Worm (Caenorhabditis elegans) whole organism, L4 larva: ENCODE data around the gene ZK1248.19.

ENCODE experiments used
- F10B5.3 ChIP-seq: sonication (generic microtip); optimal IDR thresholded peaks from 2 replicates; lab custom pipeline; 2016; ENCODE audit warnings: mild to moderate bottlenecking, missing genetic modification characterization, missing compliant biosample characterization
- F37D6.2 ChIP-seq: sonication (generic microtip); optimal IDR thresholded peaks from 2 replicates; lab custom pipeline; 2016; ENCODE audit warnings: mild to moderate bottlenecking, missing genetic modification characterization, missing compliant biosample characterization
- F49E8.2 ChIP-seq: sonication (generic microtip); optimal IDR thresholded peaks from 2 replicates; lab custom pipeline; 2016; ENCODE audit warnings: missing compliant biosample characterization, mild to moderate bottlenecking, missing genetic modification characterization, borderline replicate concordance
- T26A8.4 ChIP-seq: fragments of 200-800 bp; sonication (Bioruptor generic); IDR thresholded peaks from 2 replicates; pipeline ENCODE4 v1.3.6; 2022; ENCODE audit warnings: missing genetic modification characterization, missing compliant biosample characterization
- Y105C5A.15 ChIP-seq: fragments of 200-800 bp; sonication (Bioruptor generic); IDR thresholded peaks from 2 replicates; pipeline ENCODE4 v1.3.6; 2022; ENCODE audit warnings: missing genetic modification characterization, missing compliant biosample characterization
- ZK546.5 ChIP-seq, 2 experiments: sonication (generic microtip); optimal IDR thresholded peaks; 2 replicates each; lab custom pipeline; 2017; ENCODE audit warnings: missing biosample characterization in 2 of 2, missing genetic modification characterization in 2 of 2
- ama-1 ChIP-seq: fragments of 150-350 bp; optimal IDR thresholded peaks from 2 replicates; lab custom pipeline; 2014; ENCODE audit warnings: inconsistent platforms, mixed read lengths
- ceh-32 ChIP-seq: sonication (generic microtip); optimal IDR thresholded peaks from 2 replicates; lab custom pipeline; 2016; ENCODE audit warnings: mild to moderate bottlenecking, missing genetic modification characterization, missing compliant biosample characterization; ENCODE audit not compliant: poor library complexity
- ces-1 ChIP-seq: fragments of 150-350 bp; sonication (generic microtip); optimal IDR thresholded peaks from 4 replicates; lab custom pipeline; 2014; ENCODE audit warnings: missing biosample characterization, missing genetic modification reagents, missing genetic modification characterization
- cey-2 ChIP-seq: sonication (generic microtip); optimal IDR thresholded peaks from 3 replicates; lab custom pipeline; 2017; ENCODE audit warnings: missing genetic modification characterization, mild to moderate bottlenecking, missing compliant biosample characterization, antibody characterized with exemption, borderline replicate concordance; ENCODE audit not compliant: insufficient read depth
- daf-19 ChIP-seq: fragments of 200-800 bp; sonication (Bioruptor generic); conservative IDR thresholded peaks from 2 replicates; pipeline ENCODE4 v1.3.6; 2022; ENCODE audit warnings: missing genetic modification characterization, missing compliant biosample characterization
- dmd-8 ChIP-seq: fragments of 200-800 bp; sonication (Bioruptor generic); IDR thresholded peaks from 2 replicates; pipeline ENCODE4 v1.3.6; 2022; ENCODE audit warnings: missing genetic modification characterization, missing compliant biosample characterization
- dpl-1 ChIP-seq: fragments of 150-350 bp; optimal IDR thresholded peaks from 2 replicates; lab custom pipeline; 2014; ENCODE audit warnings: missing biosample characterization, missing genetic modification reagents, missing genetic modification characterization
- dve-1 ChIP-seq: sonication (generic microtip); optimal IDR thresholded peaks from 2 replicates; lab custom pipeline; 2017; ENCODE audit warnings: antibody characterized with exemption, mild to moderate bottlenecking, missing genetic modification characterization, missing compliant biosample characterization; ENCODE audit not compliant: insufficient read depth
- egl-27 ChIP-seq: sonication (generic microtip); optimal IDR thresholded peaks from 3 replicates; lab custom pipeline; 2017; ENCODE audit warnings: missing biosample characterization, missing genetic modification reagents, missing genetic modification characterization
- fkh-10 ChIP-seq: fragments of 150-350 bp; optimal IDR thresholded peaks from 2 replicates; lab custom pipeline; 2014; ENCODE audit warnings: missing biosample characterization, missing genetic modification reagents, missing genetic modification characterization
- hlh-30 ChIP-seq: sonication (generic microtip); optimal IDR thresholded peaks from 2 replicates; lab custom pipeline; 2017; ENCODE audit warnings: antibody characterized with exemption, mild to moderate bottlenecking, missing genetic modification characterization, missing compliant biosample characterization; ENCODE audit not compliant: insufficient read depth
- hmg-1.1 ChIP-seq: fragments of 200-800 bp; sonication (Bioruptor generic); IDR thresholded peaks from 2 replicates; pipeline ENCODE4 v1.3.6; 2022; ENCODE audit warnings: missing genetic modification reagents, missing genetic modification characterization, missing compliant biosample characterization
- jun-1 ChIP-seq: fragments of 150-350 bp; optimal IDR thresholded peaks from 2 replicates; lab custom pipeline; 2014; ENCODE audit warnings: missing biosample characterization, missing genetic modification reagents, missing genetic modification characterization
- lim-7 ChIP-seq: fragments of 200-800 bp; sonication (Bioruptor generic); IDR thresholded peaks from 2 replicates; pipeline ENCODE4 v1.3.6; 2022; ENCODE audit warnings: missing genetic modification characterization, missing compliant biosample characterization
- lin-15B ChIP-seq: fragments of 150-350 bp; sonication (generic microtip); optimal IDR thresholded peaks from 3 replicates; lab custom pipeline; 2014; ENCODE audit warnings: missing biosample characterization, missing genetic modification characterization
- lin-38 ChIP-seq: fragments of 200-800 bp; sonication (Bioruptor generic); IDR thresholded peaks from 2 replicates; pipeline ENCODE4 v1.3.6; 2022; ENCODE audit warnings: missing genetic modification reagents, missing genetic modification characterization, missing compliant biosample characterization
- lin-39 ChIP-seq: fragments of 150-350 bp; optimal IDR thresholded peaks from 2 replicates; lab custom pipeline; 2014; ENCODE audit warnings: missing biosample characterization, missing genetic modification reagents, missing genetic modification characterization
- lsy-2 ChIP-seq, 2 experiments: fragments of 150-350 bp in 1 of 2; sonication (generic microtip) in 1 of 2; optimal IDR thresholded peaks; 2 replicates each; lab custom pipeline; 2014 to 2017; ENCODE audit warnings: missing biosample characterization in 2 of 2, missing genetic modification characterization in 2 of 2
- mdl-1 ChIP-seq, 2 experiments: fragments of 150-350 bp in 1 of 2; sonication (generic microtip) in 1 of 2; optimal IDR thresholded peaks; 2 replicates each; lab custom pipeline; 2014 to 2017; ENCODE audit warnings: missing biosample characterization in 2 of 2, missing genetic modification characterization in 2 of 2
- mdt-29 ChIP-seq: fragments of 200-800 bp; sonication (Bioruptor generic); IDR thresholded peaks from 2 replicates; pipeline ENCODE4 v1.3.6; 2022; ENCODE audit warnings: missing genetic modification reagents, missing genetic modification characterization, missing compliant biosample characterization
- mep-1 ChIP-seq: fragments of 150-350 bp; sonication (generic microtip); optimal IDR thresholded peaks from 3 replicates; lab custom pipeline; 2014; ENCODE audit warnings: missing biosample characterization, missing genetic modification characterization
- mes-2 ChIP-seq: sonication (generic microtip); optimal IDR thresholded peaks from 2 replicates; lab custom pipeline; 2016; ENCODE audit warnings: missing genotype, mild to moderate bottlenecking, missing genetic modification characterization, missing compliant biosample characterization; ENCODE audit not compliant: poor library complexity, severe bottlenecking
- nhr-102 ChIP-seq: sonication (generic microtip); optimal IDR thresholded peaks from 2 replicates; lab custom pipeline; 2016; ENCODE audit warnings: mild to moderate bottlenecking, missing genetic modification characterization, moderate library complexity, missing compliant biosample characterization
- nhr-11 ChIP-seq: fragments of 150-350 bp; optimal IDR thresholded peaks from 2 replicates; lab custom pipeline; 2014; ENCODE audit warnings: missing biosample characterization, missing genetic modification characterization
- nhr-111 ChIP-seq: fragments of 200-800 bp; sonication (Bioruptor generic); optimal IDR thresholded peaks from 2 replicates; lab custom pipeline; 2018; ENCODE audit warnings: mild to moderate bottlenecking, missing genetic modification characterization, missing compliant biosample characterization
- nhr-25 ChIP-seq: sonication (generic microtip); optimal IDR thresholded peaks from 2 replicates; lab custom pipeline; 2017; ENCODE audit warnings: missing genetic modification characterization, mild to moderate bottlenecking, missing compliant biosample characterization, antibody characterized with exemption, moderate library complexity, borderline replicate concordance; ENCODE audit not compliant: insufficient read depth
- nhr-41 ChIP-seq: fragments of 200-800 bp; sonication (Bioruptor generic); IDR thresholded peaks from 2 replicates; pipeline ENCODE4 v1.3.6; 2022; ENCODE audit warnings: missing genetic modification reagents, missing genetic modification characterization, missing compliant biosample characterization
- nhr-6 ChIP-seq: fragments of 150-350 bp; optimal IDR thresholded peaks from 2 replicates; lab custom pipeline; 2014; ENCODE audit warnings: missing biosample characterization, missing genetic modification characterization
- nhr-77 ChIP-seq: fragments of 150-350 bp; optimal IDR thresholded peaks from 2 replicates; lab custom pipeline; 2014; ENCODE audit warnings: missing biosample characterization, missing genetic modification characterization
- php-3 ChIP-seq: fragments of 200-800 bp; sonication (Bioruptor generic); IDR thresholded peaks from 2 replicates; pipeline ENCODE4 v1.3.6; 2022; ENCODE audit warnings: missing genetic modification reagents, missing genetic modification characterization, missing compliant biosample characterization
- pqm-1 ChIP-seq: sonication (generic microtip); optimal IDR thresholded peaks from 2 replicates; lab custom pipeline; 2017; ENCODE audit warnings: missing biosample characterization, missing genetic modification characterization
- rbr-2 ChIP-seq: sonication (generic microtip); optimal IDR thresholded peaks from 2 replicates; lab custom pipeline; 2016; ENCODE audit warnings: missing genotype, missing genetic modification characterization, missing compliant biosample characterization
- set-16 ChIP-seq: fragments of 200-800 bp; sonication (Bioruptor generic); IDR thresholded peaks from 2 replicates; pipeline ENCODE4 v1.3.6; 2022; ENCODE audit warnings: missing genetic modification reagents, missing genetic modification characterization, missing compliant biosample characterization
- skn-1 ChIP-seq: fragments of 150-350 bp; optimal IDR thresholded peaks from 2 replicates; lab custom pipeline; 2014; ENCODE audit warnings: missing biosample characterization, missing genetic modification characterization
- snpc-4 ChIP-seq: fragments of 150-350 bp; optimal IDR thresholded peaks from 2 replicates; lab custom pipeline; 2014; ENCODE audit warnings: missing biosample characterization, missing genetic modification characterization
- spr-1 ChIP-seq: sonication (generic microtip); optimal IDR thresholded peaks from 2 replicates; lab custom pipeline; 2016; ENCODE audit warnings: mild to moderate bottlenecking, missing genetic modification characterization, missing compliant biosample characterization
- unc-130 ChIP-seq: sonication (generic microtip); optimal IDR thresholded peaks from 2 replicates; lab custom pipeline; 2016; ENCODE audit warnings: missing genetic modification reagents, missing genetic modification characterization, missing compliant biosample characterization
- unc-62 ChIP-seq, 3 experiments: fragments of 150-350 bp in 1 of 3; sonication (generic microtip); optimal IDR thresholded peaks in 2 of 3; peaks in 1 of 3; 1 replicate in 1 of 3; 2 replicates in 2 of 3; lab custom pipeline; 2014 to 2017; ENCODE audit warnings: missing biosample characterization in 3 of 3, missing genetic modification characterization in 3 of 3, missing genetic modification reagents in 3 of 3, missing genotype in 1 of 3
- vab-7 ChIP-seq: fragments of 200-800 bp; sonication (Bioruptor generic); IDR thresholded peaks from 2 replicates; pipeline ENCODE4 v1.3.6; 2022; ENCODE audit warnings: missing genetic modification reagents, missing genetic modification characterization, missing compliant biosample characterization
- zag-1 ChIP-seq: fragments of 150-350 bp; optimal IDR thresholded peaks from 2 replicates; lab custom pipeline; 2014; ENCODE audit warnings: missing biosample characterization, missing genetic modification characterization
- zip-11 ChIP-seq: fragments of 200-800 bp; sonication (Bioruptor generic); IDR thresholded peaks from 2 replicates; pipeline ENCODE4 v1.3.6; 2022; ENCODE audit warnings: missing genetic modification characterization, missing compliant biosample characterization
- zip-2 ChIP-seq: fragments of 150-350 bp; optimal IDR thresholded peaks from 2 replicates; lab custom pipeline; 2014; ENCODE audit warnings: missing biosample characterization, missing genetic modification characterization
- ztf-11 ChIP-seq: fragments of 150-350 bp; optimal IDR thresholded peaks from 2 replicates; lab custom pipeline; 2014; ENCODE audit warnings: missing biosample characterization, missing genetic modification characterization
- ztf-7 ChIP-seq: fragments of 150-350 bp; optimal IDR thresholded peaks from 2 replicates; lab custom pipeline; 2014; ENCODE audit warnings: missing biosample characterization, missing genetic modification characterization

ZK1248.19 gene

DNA sequence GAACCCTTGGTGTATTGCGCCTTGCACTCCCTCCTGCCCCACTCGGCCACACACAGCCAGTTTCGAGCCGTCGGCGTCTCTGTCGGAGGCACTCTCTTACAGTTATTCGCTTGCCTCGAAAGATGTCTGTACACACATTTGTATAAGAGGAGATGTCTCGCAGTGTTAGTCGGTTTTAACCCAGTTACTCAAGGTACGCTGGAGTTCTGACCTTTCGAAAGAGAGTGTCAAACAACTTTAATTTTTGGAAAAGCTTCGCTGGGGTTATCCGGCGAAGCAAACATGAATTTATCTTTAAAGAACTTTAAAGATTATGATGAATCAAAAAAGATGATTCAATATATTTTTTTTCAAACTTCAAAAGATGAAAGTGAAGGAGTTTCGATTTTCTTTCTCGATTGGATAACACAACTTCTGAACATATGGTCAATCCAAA, 5.5 kb upstream of the ZK1248.19 start (continued):
- TF ChIP-seq spr-1 (tag; lab: Kevin White, UChicago) (peak; percentile 97), ceh-32 (tag; lab: Kevin White, UChicago) (peak; percentile 91), skn-1 (peak; percentile 55), nhr-6 (peak; percentile 96), ama-1 (peak; percentile 100), nhr-11 (peak; percentile 98), nhr-111 (GFP tag; lab: Kevin White, UChicago) (peak; percentile 89), snpc-4 (peak; percentile 98), set-16 (GFP tag; lab: Robert Waterston, UW) (peak; percentile 83), jun-1 (peak; percentile 98), unc-62 (GFP tag; optimal IDR thresholded peaks at IDR 0.05 in 1 of 2; lab: Kevin White, UChicago) (peak; percentile 85 to 100), unc-62 (tag; optimal IDR thresholded peaks at IDR 0.05; lab: Kevin White, UChicago) (peak; percentile 50), mep-1 (peak; percentile 99), ces-1 (GFP tag; lab: Kevin White, UChicago) (peak; percentile 94), egl-27 (tag; lab: Kevin White, UChicago) (peak; percentile 93), ztf-7 (tag; lab: Kevin White, UChicago) (peak; percentile 91), F10B5.3 (tag; lab: Kevin White, UChicago) (peak; percentile 95), ZK546.5 (tag; optimal IDR thresholded peaks at IDR 0.05; lab: Kevin White, UChicago) (peak; percentile 58 to 72), lin-39 (tag; lab: Kevin White, UChicago) (peak; percentile 85), ztf-11 (tag; lab: Kevin White, UChicago) (peak; percentile 47), hmg-1.1 (GFP tag; lab: Robert Waterston, UW) (peak; percentile 100), dve-1 (tag; lab: Kevin White, UChicago) (peak; percentile 100), nhr-25 (tag; lab: Kevin White, UChicago) (peak; percentile 96), daf-19 (GFP tag; lab: Robert Waterston, UW) (peak; percentile 99), nhr-102 (tag; lab: Kevin White, UChicago) (peak; percentile 98), F49E8.2 (tag; lab: Kevin White, UChicago) (peak; percentile 97), php-3 (peak; percentile 92), lin-38 (GFP tag; lab: Robert Waterston, UW) (peak; percentile 95), Y105C5A.15 (GFP tag; lab: Robert Waterston, UW) (peak; percentile 74; the same call in 1 of the 2 replicates), cey-2 (tag; lab: Kevin White, UChicago) (peak; percentile 89), T26A8.4 (GFP tag; lab: Robert Waterston, UW) (peak; percentile 100), dmd-8 (peak; percentile 83), F37D6.2 (tag; lab: Kevin White, UChicago) (peak; percentile 97), zag-1 (tag; lab: Kevin White, UChicago) (peak; percentile 97), pqm-1 (peak; percentile 53), dpl-1 (GFP tag; lab: Kevin White, UChicago) (peak; percentile 87), unc-130 (peak; percentile 93), lim-7 (GFP tag; lab: Robert Waterston, UW) (peak; percentile 76), fkh-10 (GFP tag; lab: Kevin White, UChicago) (peak; percentile 100), mes-2 (peak; percentile 96), mdt-29 (peak; percentile 99), zip-11 (GFP tag; lab: Robert Waterston, UW) (0 out of 2 replicates have a peak, but pooled peaks have one; percentile 52), nhr-77 (peak; percentile 98), hlh-30 (tag; lab: Kevin White, UChicago) (peak; percentile 96), lin-15B (peak; percentile 63), lsy-2 (tag; optimal IDR thresholded peaks at IDR 0.05; lab: Kevin White, UChicago) (peak; percentile 94 to 97), nhr-41 (GFP tag; lab: Robert Waterston, UW) (peak; percentile 98), rbr-2 (tag; lab: Kevin White, UChicago) (peak; percentile 99), vab-7 (peak; percentile 87), zip-2 (tag; lab: Kevin White, UChicago) (peak; percentile 91), mdl-1 (tag; optimal IDR thresholded peaks at IDR 0.05; lab: Kevin White, UChicago) (peak; percentile 94 to 95)
